Worm (Caenorhabditis elegans) whole organism, early embryonic: ENCODE measurements around the gene C05A2.4.

ENCODE experiments used
- B0310.2 ChIP-seq: sonication (generic microtip); optimal IDR thresholded peaks from 2 replicates; lab custom pipeline; 2016; ENCODE audit warnings: mild to moderate bottlenecking, missing genetic modification characterization, missing compliant biosample characterization
- F13C5.2 ChIP-seq: sonication (generic microtip); optimal IDR thresholded peaks from 2 replicates; lab custom pipeline; 2017; ENCODE audit warnings: mild to moderate bottlenecking, missing genetic modification characterization, inconsistent platforms, missing compliant biosample characterization
- aly-1 ChIP-seq: sonication (generic microtip); optimal IDR thresholded peaks from 2 replicates; lab custom pipeline; 2016; ENCODE audit warnings: missing genetic modification characterization, missing compliant biosample characterization
- ama-1 ChIP-seq: fragments of 150-350 bp; optimal IDR thresholded peaks from 2 replicates; lab custom pipeline; 2014
- ceh-13 ChIP-seq: fragments of 200-800 bp; sonication (Bioruptor generic); optimal IDR thresholded peaks from 2 replicates; lab custom pipeline; 2018; ENCODE audit warnings: mild to moderate bottlenecking, missing genetic modification characterization, missing compliant biosample characterization
- ceh-36 ChIP-seq: sonication (generic microtip); optimal IDR thresholded peaks from 2 replicates; lab custom pipeline; 2016; ENCODE audit warnings: missing genetic modification characterization, inconsistent platforms, missing compliant biosample characterization
- ets-7 ChIP-seq: sonication (generic microtip); optimal IDR thresholded peaks from 2 replicates; lab custom pipeline; 2016; ENCODE audit warnings: missing genotype, missing genetic modification characterization, missing compliant biosample characterization
- flt-1 ChIP-seq: fragments of 200-800 bp; sonication (Bioruptor generic); IDR thresholded peaks from 2 replicates; pipeline ENCODE4 v1.3.6; 2022; ENCODE audit warnings: missing genetic modification characterization, missing compliant biosample characterization
- hmbx-1 ChIP-seq: sonication (generic microtip); optimal IDR thresholded peaks from 2 replicates; lab custom pipeline; 2016; ENCODE audit warnings: mild to moderate bottlenecking, missing genetic modification characterization, missing compliant biosample characterization
- hmg-4 ChIP-seq: fragments of 200-800 bp; sonication (Bioruptor generic); optimal IDR thresholded peaks from 2 replicates; lab custom pipeline; 2018; ENCODE audit warnings: mild to moderate bottlenecking, missing genetic modification characterization, missing compliant biosample characterization
- hnd-1 ChIP-seq: sonication (generic microtip); optimal IDR thresholded peaks from 2 replicates; lab custom pipeline; 2016; ENCODE audit warnings: missing genetic modification characterization, missing compliant biosample characterization
- pes-1 ChIP-seq: fragments of 200-800 bp; sonication (Bioruptor generic); IDR thresholded peaks from 2 replicates; pipeline ENCODE4 v1.3.6; 2022; ENCODE audit warnings: missing genetic modification reagents, missing genetic modification characterization, missing compliant biosample characterization
- scrt-1 ChIP-seq: fragments of 200-800 bp; sonication (Bioruptor generic); IDR thresholded peaks from 2 replicates; pipeline ENCODE4 v1.3.6; 2022; ENCODE audit warnings: missing genetic modification characterization, missing compliant biosample characterization
- sea-1 ChIP-seq: fragments of 200-800 bp; sonication (Bioruptor generic); conservative IDR thresholded peaks from 2 replicates; pipeline ENCODE4 v1.3.6; 2022; ENCODE audit warnings: missing genetic modification characterization, missing compliant biosample characterization
- tbx-11 ChIP-seq: fragments of 200-800 bp; sonication (Bioruptor generic); IDR thresholded peaks from 2 replicates; pipeline ENCODE4 v1.3.6; 2022; ENCODE audit warnings: missing genetic modification characterization, missing compliant biosample characterization
- tbx-37 ChIP-seq: fragments of 200-800 bp; sonication (Bioruptor generic); conservative IDR thresholded peaks from 2 replicates; pipeline ENCODE4 v1.3.6; 2022; ENCODE audit warnings: missing genetic modification reagents, missing genetic modification characterization, missing compliant biosample characterization
- tra-4 ChIP-seq: sonication (generic microtip); optimal IDR thresholded peaks from 2 replicates; lab custom pipeline; 2017; ENCODE audit warnings: missing genetic modification characterization, missing compliant biosample characterization

Gene C05A2.4

ce11 chrV:10675978-10676377 lies 19.3 kb upstream of the C05A2.4 start:
- TF ChIP-seq ceh-36 (tag; lab: Kevin White, UChicago) (no peak), hmbx-1 (no peak), F13C5.2 (tag; lab: Kevin White, UChicago) (no peak), flt-1 (no peak), ets-7 (tag; lab: Kevin White, UChicago) (no peak), tra-4 (tag; lab: Kevin White, UChicago) (no peak), B0310.2 (no peak), ceh-13 (no peak), hmg-4 (GFP tag; lab: Kevin White, UChicago) (no peak), hnd-1 (tag; lab: Kevin White, UChicago) (no peak), sea-1 (no peak), pes-1 (GFP tag; lab: Robert Waterston, UW) (no peak), tbx-11 (GFP tag; lab: Robert Waterston, UW) (no peak), tbx-37 (GFP tag; lab: Robert Waterston, UW) (no peak), aly-1 (tag; lab: Kevin White, UChicago) (no peak), ama-1 (no peak), scrt-1 (GFP tag; lab: Robert Waterston, UW) (no peak)

DNA sequence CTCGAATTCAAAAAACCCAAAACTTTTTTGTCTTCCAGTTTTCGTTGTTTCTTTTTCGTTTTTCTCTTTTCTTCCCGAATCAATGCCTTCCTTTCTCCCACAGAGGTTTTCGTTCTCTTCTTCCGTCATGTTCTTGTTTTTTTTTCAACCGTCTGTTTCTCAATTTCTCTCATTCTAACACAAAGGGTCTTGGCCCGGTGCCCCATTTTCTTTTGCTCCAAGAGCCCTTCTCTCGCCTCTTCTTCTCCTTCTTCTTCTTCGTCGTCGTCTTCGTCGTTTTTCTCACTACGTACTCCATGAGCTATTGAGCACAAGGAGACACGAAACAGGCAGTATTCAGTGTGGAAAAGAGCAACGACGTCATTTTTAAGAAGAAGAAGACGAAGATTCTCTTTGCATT lies 17.8 kb upstream of the C05A2.4 start:
- no peak for TF ChIP-seq flt-1
- no peak for TF ChIP-seq ceh-13
- TF ChIP-seq F13C5.2 (tag; lab: Kevin White, UChicago), result no peak
- TF ChIP-seq ets-7 (tag; lab: Kevin White, UChicago), result no peak
- no peak for TF ChIP-seq hmg-4 (GFP tag; lab: Kevin White, UChicago)

DNA sequence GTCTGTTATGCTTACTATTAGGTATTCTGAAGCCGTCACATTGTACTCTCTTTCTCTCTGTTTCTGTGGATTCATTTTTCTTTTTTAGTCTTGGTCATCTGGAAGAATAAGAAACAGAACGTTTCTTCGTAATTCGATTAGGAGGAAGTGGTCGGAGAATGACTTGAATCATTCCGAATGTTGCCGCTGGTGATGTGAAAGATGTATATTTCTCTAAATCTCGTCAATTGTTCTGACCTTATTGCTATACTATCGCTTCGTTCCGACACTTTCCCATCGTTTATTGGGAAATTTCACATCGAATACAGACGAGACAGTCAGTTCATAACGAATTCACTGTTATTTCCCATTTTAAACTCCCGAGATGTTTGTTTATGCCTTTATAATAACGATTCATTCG lies 16.2 kb upstream of the C05A2.4 start:
- TF ChIP-seq pes-1 (GFP tag; lab: Robert Waterston, UW) (no peak), F13C5.2 (tag; lab: Kevin White, UChicago) (no peak), ets-7 (tag; lab: Kevin White, UChicago) (no peak), tbx-11 (GFP tag; lab: Robert Waterston, UW) (no peak), aly-1 (tag; lab: Kevin White, UChicago) (no peak), ceh-13 (no peak), scrt-1 (GFP tag; lab: Robert Waterston, UW) (no peak), hnd-1 (tag; lab: Kevin White, UChicago) (no peak), tra-4 (tag; lab: Kevin White, UChicago) (no peak), flt-1 (no peak), B0310.2 (no peak), ceh-36 (tag; lab: Kevin White, UChicago) (no peak), sea-1 (no peak), hmbx-1 (no peak), hmg-4 (GFP tag; lab: Kevin White, UChicago) (no peak)

DNA sequence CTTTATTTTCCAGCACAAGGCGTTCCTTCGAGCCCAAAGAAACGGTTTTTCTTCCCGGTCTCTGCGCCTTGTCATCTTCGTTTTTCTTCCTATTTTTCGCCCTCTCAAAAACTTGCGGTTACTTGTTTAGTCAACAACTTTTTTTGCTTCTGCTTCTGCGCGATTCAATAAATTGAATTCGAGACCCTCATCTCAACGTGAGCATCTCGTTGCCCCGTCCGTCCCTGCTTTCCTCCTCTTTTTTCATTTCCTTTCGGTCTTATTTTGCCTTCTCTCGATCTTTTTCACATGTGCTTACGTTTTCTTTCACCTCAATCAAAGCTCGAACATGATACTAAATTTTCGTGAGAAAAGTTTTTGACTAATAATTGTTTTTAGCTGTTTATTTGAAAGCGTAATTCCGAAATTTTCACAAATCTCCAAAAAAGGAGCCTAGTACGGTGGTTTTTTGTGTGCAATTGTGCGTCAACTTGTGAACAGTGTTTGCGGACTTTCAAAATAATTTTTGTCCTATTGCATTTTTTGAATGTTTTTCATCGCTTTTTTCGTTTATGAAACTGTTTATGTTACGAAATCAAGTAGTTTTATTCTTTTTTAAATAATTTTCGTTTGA lies 15.2 kb upstream of the C05A2.4 start:
- TF ChIP-seq tbx-11 (GFP tag; lab: Robert Waterston, UW) (no peak), ets-7 (tag; lab: Kevin White, UChicago) (no peak), scrt-1 (GFP tag; lab: Robert Waterston, UW) (no peak), ceh-13 (no peak), ama-1 (no peak), hmg-4 (GFP tag; lab: Kevin White, UChicago) (no peak), B0310.2 (no peak), ceh-36 (tag; lab: Kevin White, UChicago) (no peak), hnd-1 (tag; lab: Kevin White, UChicago) (no peak), F13C5.2 (tag; lab: Kevin White, UChicago) (no peak), tbx-37 (GFP tag; lab: Robert Waterston, UW) (no peak), hmbx-1 (no peak), tra-4 (tag; lab: Kevin White, UChicago) (no peak), sea-1 (no peak), flt-1 (no peak), pes-1 (GFP tag; lab: Robert Waterston, UW) (no peak), aly-1 (tag; lab: Kevin White, UChicago) (no peak)

DNA sequence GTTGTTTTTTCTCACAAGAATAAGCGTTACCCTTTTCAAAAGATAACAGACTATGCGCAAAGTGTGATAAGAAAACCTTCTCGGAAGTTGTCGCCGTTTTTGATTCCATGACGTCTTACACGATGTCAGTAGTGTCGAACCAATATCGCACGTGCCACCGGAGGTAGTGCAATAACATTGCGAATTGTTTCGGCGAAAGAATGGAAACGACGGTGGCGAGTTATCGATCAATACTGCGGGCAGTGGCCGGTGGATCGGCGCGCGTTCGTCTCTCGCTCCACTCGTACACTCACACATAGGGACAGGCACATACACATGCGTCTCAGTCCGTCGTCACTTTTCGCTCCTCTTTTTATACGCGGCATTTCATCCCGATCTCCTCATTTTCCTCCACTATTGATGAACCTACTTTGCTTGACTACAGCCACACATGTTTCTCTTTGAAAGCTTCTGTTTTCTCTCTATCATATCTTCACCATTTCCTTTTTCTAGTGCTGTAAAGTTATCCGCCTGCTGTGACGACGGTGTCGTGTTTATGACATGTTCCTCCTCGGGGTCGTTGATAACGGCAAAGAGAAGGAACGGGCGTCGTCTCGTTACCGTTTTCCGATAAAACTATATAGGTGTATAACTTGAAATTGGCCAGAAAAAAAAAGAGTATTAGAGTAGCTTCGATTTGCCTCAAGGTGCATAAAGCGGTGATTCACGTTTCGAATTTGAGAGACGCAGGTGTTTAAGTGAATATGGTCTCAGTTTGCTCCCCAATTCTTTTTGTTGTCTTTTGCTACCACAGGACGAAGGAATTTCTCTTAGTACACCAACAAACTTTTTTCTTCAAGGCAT lies 13.9 kb upstream of the C05A2.4 start:
- TF ChIP-seq pes-1 (GFP tag; lab: Robert Waterston, UW) (no peak), ets-7 (tag; lab: Kevin White, UChicago) (no peak), hnd-1 (tag; lab: Kevin White, UChicago) (no peak), tra-4 (tag; lab: Kevin White, UChicago) (no peak), ceh-36 (tag; lab: Kevin White, UChicago) (no peak), tbx-37 (GFP tag; lab: Robert Waterston, UW) (no peak), B0310.2 (no peak), ceh-13 (no peak), tbx-11 (GFP tag; lab: Robert Waterston, UW) (no peak), ama-1 (no peak), sea-1 (no peak), F13C5.2 (tag; lab: Kevin White, UChicago) (no peak), hmbx-1 (no peak), aly-1 (tag; lab: Kevin White, UChicago) (no peak), scrt-1 (GFP tag; lab: Robert Waterston, UW) (no peak), hmg-4 (GFP tag; lab: Kevin White, UChicago) (no peak), flt-1 (no peak)

ce11 chrV:10682122-10682521 lies 13.2 kb upstream of the C05A2.4 start, which contains the start of gene gsp-1:
gsp-1 (plus strand) TSS chrV:10682422.
- TF ChIP-seq tbx-37 (GFP tag; lab: Robert Waterston, UW) (no peak), flt-1 (no peak), hmbx-1 (no peak), hmg-4 (GFP tag; lab: Kevin White, UChicago) (no peak), ceh-13 (no peak), hnd-1 (tag; lab: Kevin White, UChicago) (no peak), ceh-36 (tag; lab: Kevin White, UChicago) (no peak), pes-1 (GFP tag; lab: Robert Waterston, UW) (no peak), tra-4 (tag; lab: Kevin White, UChicago) (no peak), ets-7 (tag; lab: Kevin White, UChicago) (no peak), scrt-1 (GFP tag; lab: Robert Waterston, UW) (no peak), ama-1 (no peak), B0310.2 (no peak), aly-1 (tag; lab: Kevin White, UChicago) (no peak), tbx-11 (GFP tag; lab: Robert Waterston, UW) (no peak), sea-1 (no peak)
